Worm (Caenorhabditis elegans): ENCODE data around the gene F16G10.8.

DNA sequence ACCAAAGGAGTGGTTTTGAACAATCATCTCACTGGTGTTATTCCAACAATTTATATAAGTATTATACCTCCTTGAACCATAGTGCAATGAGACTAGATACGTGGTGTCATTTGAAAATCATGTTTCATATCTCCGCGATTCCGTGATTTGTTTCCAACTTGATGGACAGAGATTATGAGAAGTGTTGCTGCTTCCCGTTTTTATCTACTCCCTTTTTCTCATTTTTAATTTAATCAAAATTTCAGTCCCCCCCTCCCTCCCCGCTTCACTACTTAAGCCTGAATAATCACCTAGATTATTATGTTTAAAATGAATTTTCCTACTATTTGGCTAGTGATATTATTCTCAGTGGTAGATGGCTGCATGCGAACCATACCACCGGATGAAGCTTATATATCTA is 11.1 kb downstream of the F16G10.8 start, which contains the start of gene F16G10.3:
- TF ChIP-seq atf-7 (tag; optimal IDR thresholded peaks at IDR 0.05): no peak
- TF ChIP-seq rec-8 (tag; optimal IDR thresholded peaks at IDR 0.05): no peak
- TF ChIP-seq rcor-1 (GFP tag; IDR thresholded peaks at IDR 0.05): no peak
- no peak for TF ChIP-seq snpc-4 (GFP tag; optimal IDR thresholded peaks at IDR 0.05)
- no peak for TF ChIP-seq snpc-4 (tag; optimal IDR thresholded peaks at IDR 0.05)
- TF ChIP-seq efl-1 (GFP tag; optimal IDR thresholded peaks at IDR 0.05): no peak
- no peak for TF ChIP-seq hlh-26 (GFP tag; conservative IDR thresholded peaks at IDR 0.05)
- no peak for TF ChIP-seq lin-54 (GFP tag; optimal IDR thresholded peaks at IDR 0.05)
- TF ChIP-seq Y67H2A.10 (GFP tag; conservative IDR thresholded peaks at IDR 0.05): no peak
- no peak for TF ChIP-seq ceh-58 (GFP tag; IDR thresholded peaks at IDR 0.05)
- no peak for TF ChIP-seq gei-17 (GFP tag; optimal IDR thresholded peaks at IDR 0.05)

Data from whole organism, young adult.